Worm (Caenorhabditis elegans): ENCODE measurements around the gene W02B12.1.

The W02B12.1 gene

ce11 chrII:11484600-11484999 is 35.8 kb downstream of the W02B12.1 start (continued):
- TF ChIP-seq unc-3 (GFP tag; conservative IDR thresholded peaks at IDR 0.05) (peak; percentile 91), unc-3 (tag; optimal IDR thresholded peaks at IDR 0.05) (peak; percentile 92), hlh-30 (tag; optimal IDR thresholded peaks at IDR 0.05; ENCODE audit: insufficient read depth) (peak; percentile 78), ets-4 (tag; optimal IDR thresholded peaks at IDR 0.05) (peak; percentile 56), hlh-15 (tag; optimal IDR thresholded peaks at IDR 0.05) (peak; percentile 96), ztf-16 (tag; optimal IDR thresholded peaks at IDR 0.05) (peak; percentile 95), ceh-14 (tag; optimal IDR thresholded peaks at IDR 0.05) (peak; percentile 94), dmd-4 (tag; optimal IDR thresholded peaks at IDR 0.05; ENCODE audit: borderline replicate concordance) (peak; percentile 90), lin-11 (tag; optimal IDR thresholded peaks at IDR 0.05) (peak; percentile 94), hlh-6 (tag; optimal IDR thresholded peaks at IDR 0.05) (peak; percentile 96), C08G9.2 (tag; optimal IDR thresholded peaks at IDR 0.05) (peak; percentile 85), elt-2 (tag; optimal IDR thresholded peaks at IDR 0.05) (peak; percentile 98), rnt-1 (tag; optimal IDR thresholded peaks at IDR 0.05) (peak; percentile 37), ceh-34 (tag; optimal IDR thresholded peaks at IDR 0.05) (peak; percentile 96), odd-2 (tag; optimal IDR thresholded peaks at IDR 0.05) (peak; percentile 80), tbx-2 (tag; optimal IDR thresholded peaks at IDR 0.05) (peak; percentile 95), ceh-48 (tag; optimal IDR thresholded peaks at IDR 0.05) (peak; percentile 94), hlh-8 (tag; optimal IDR thresholded peaks at IDR 0.05) (peak; percentile 88), ceh-30 (tag; optimal IDR thresholded peaks at IDR 0.05) (peak; percentile 72), sdc-2 (tag; optimal IDR thresholded peaks at IDR 0.05) (peak; percentile 86), sox-2 (GFP tag; IDR thresholded peaks at IDR 0.05) (peak; percentile 87), unc-42 (tag; optimal IDR thresholded peaks at IDR 0.05) (peak; percentile 70), ahr-1 (tag; optimal IDR thresholded peaks at IDR 0.05) (peak; percentile 89), pha-4 (tag; optimal IDR thresholded peaks at IDR 0.05) (no peak), ama-1 (optimal IDR thresholded peaks at IDR 0.05) (no peak), unc-55 (GFP tag; optimal IDR thresholded peaks at IDR 0.05) (no peak), syd-9 (tag; optimal IDR thresholded peaks at IDR 0.05) (peak; percentile 97), K02D7.2 (tag; optimal IDR thresholded peaks at IDR 0.05) (peak; percentile 96), ceh-19 (GFP tag; optimal IDR thresholded peaks at IDR 0.05) (peak; percentile 96), tbx-7 (tag; optimal IDR thresholded peaks at IDR 0.05) (peak; percentile 35), pha-2 (tag; optimal IDR thresholded peaks at IDR 0.05) (peak; percentile 94), gmeb-2 (tag; optimal IDR thresholded peaks at IDR 0.05) (peak; percentile 97)

ce11 chrII:11485200-11485599 is 36.4 kb downstream of the W02B12.1 start, which contains the start of gene twk-5:
Gene twk-5, minus strand, starts transcription at chrII:11485300.
- no peak for TF ChIP-seq ref-2 (tag; optimal IDR thresholded peaks at IDR 0.05)
- no peak for TF ChIP-seq unc-3 (GFP tag; conservative IDR thresholded peaks at IDR 0.05)
- TF ChIP-seq unc-3 (tag; optimal IDR thresholded peaks at IDR 0.05) = no peak
- no peak for TF ChIP-seq K09A11.1 (tag; optimal IDR thresholded peaks at IDR 0.05; ENCODE audit: insufficient read depth)
- no peak for TF ChIP-seq ceh-31 (tag; optimal IDR thresholded peaks at IDR 0.05)
- TF ChIP-seq F13H6.1 (tag; optimal IDR thresholded peaks at IDR 0.05) = no peak
- TF ChIP-seq tbx-2 (tag; optimal IDR thresholded peaks at IDR 0.05) = no peak
- no peak for TF ChIP-seq hlh-13 (GFP tag; optimal IDR thresholded peaks at IDR 0.05)
- TF ChIP-seq eyg-1 (tag; optimal IDR thresholded peaks at IDR 0.05) = no peak
- TF ChIP-seq che-1 (tag; optimal IDR thresholded peaks at IDR 0.05) = no peak
- no peak for TF ChIP-seq hlh-15 (tag; optimal IDR thresholded peaks at IDR 0.05)
- TF ChIP-seq syd-9 (tag; optimal IDR thresholded peaks at IDR 0.05) = no peak
- TF ChIP-seq ceh-14 (tag; optimal IDR thresholded peaks at IDR 0.05) = no peak
- no peak for TF ChIP-seq unc-86 (tag; optimal IDR thresholded peaks at IDR 0.05)
- no peak for TF ChIP-seq pag-3 (tag; optimal IDR thresholded peaks at IDR 0.05; ENCODE audit: borderline replicate concordance)
- no peak for TF ChIP-seq Y22D7AL.16 (tag; optimal IDR thresholded peaks at IDR 0.05)
- no peak for TF ChIP-seq ceh-24 (tag; optimal IDR thresholded peaks at IDR 0.05)
- no peak for TF ChIP-seq hlh-6 (tag; optimal IDR thresholded peaks at IDR 0.05)
- no peak for TF ChIP-seq unc-42 (tag; optimal IDR thresholded peaks at IDR 0.05)
- no peak for TF ChIP-seq sox-4 (tag; optimal IDR thresholded peaks at IDR 0.05)
